Worm (Caenorhabditis elegans): Measurements from ENCODE around the gene F42E8.1.

Gene F42E8.1

DNA sequence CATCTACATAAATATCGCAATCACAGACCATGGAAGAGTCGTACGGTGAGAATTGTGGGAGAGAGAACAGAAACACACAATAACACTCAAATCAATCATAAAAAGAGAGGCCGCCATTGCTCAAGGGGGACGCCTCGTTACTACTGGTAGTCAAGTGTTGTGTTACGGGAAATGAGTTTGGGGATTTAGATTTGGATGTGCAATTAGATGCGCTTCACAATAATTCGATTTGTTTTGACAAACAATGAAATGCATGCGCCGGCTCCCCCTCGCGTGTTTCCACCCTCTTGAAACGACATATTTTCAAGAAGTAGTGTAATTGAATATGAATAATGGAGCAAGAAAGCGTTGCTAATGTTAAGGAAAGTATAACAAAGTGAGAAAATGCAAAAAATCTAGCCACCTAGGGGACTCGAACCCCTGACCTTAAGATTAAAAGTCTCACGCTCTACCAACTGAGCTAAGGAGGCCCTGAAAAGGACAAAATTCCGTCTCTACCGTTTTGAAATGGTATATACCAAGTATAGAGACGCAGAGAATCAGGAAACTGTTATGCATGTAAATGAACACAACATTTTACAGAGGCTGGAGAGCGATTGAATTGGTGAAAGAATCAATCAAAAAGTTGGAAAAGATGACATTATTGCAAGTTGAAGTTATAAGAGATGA lies 35.2 kb upstream of the F42E8.1 start:
- TF ChIP-seq sem-4 (tag; optimal IDR thresholded peaks at IDR 0.05), result no peak
- TF ChIP-seq elt-1 (tag; optimal IDR thresholded peaks at IDR 0.05), result no peak
- no peak for TF ChIP-seq ztf-1 (GFP tag; conservative IDR thresholded peaks at IDR 0.05)
- TF ChIP-seq ztf-4 (tag; optimal IDR thresholded peaks at IDR 0.05), result no peak
- no peak for TF ChIP-seq peb-1 (tag; optimal IDR thresholded peaks at IDR 0.05)
- TF ChIP-seq dmd-4 (tag; optimal IDR thresholded peaks at IDR 0.05), result no peak
- no peak for TF ChIP-seq lin-39 (tag; optimal IDR thresholded peaks at IDR 0.05)
- TF ChIP-seq nhr-23 (tag; optimal IDR thresholded peaks at IDR 0.05), result no peak
- no peak for TF ChIP-seq egl-27 (tag; optimal IDR thresholded peaks at IDR 0.05)
- TF ChIP-seq gmeb-1 (tag; optimal IDR thresholded peaks at IDR 0.05), result no peak
- no peak for TF ChIP-seq ama-1 (optimal IDR thresholded peaks at IDR 0.05)
- no peak for TF ChIP-seq nhr-237 (tag; optimal IDR thresholded peaks at IDR 0.05)
- TF ChIP-seq C34F6.9 (tag; optimal IDR thresholded peaks at IDR 0.05), result no peak
- no peak for TF ChIP-seq skn-1 (tag; optimal IDR thresholded peaks at IDR 0.05)
- TF ChIP-seq mab-5 (tag; optimal IDR thresholded peaks at IDR 0.05), result no peak
- TF ChIP-seq F13H6.1 (tag; optimal IDR thresholded peaks at IDR 0.05), result no peak
- no peak for TF ChIP-seq ceh-16 (tag; optimal IDR thresholded peaks at IDR 0.05)
- TF ChIP-seq elt-3 (tag; optimal IDR thresholded peaks at IDR 0.05), result no peak

DNA sequence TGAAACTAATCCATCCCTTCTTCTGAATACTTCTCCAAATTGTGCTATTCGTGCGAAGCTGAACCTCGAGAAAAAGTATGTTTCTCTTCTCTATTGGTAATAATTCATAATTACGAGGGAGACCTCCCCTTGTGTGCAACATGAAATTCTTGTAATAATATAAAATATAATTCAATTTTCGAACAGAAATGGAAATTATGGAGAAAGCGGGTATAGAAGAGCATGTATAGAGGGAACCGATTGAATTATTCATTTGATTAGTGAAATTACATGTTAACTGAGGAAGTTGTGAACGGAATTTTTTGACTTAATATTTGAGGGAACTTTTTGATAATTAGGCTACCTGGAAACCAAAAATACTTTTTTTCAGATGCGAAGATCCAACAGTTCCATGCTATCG lies 33.1 kb upstream of the F42E8.1 start:
- no peak for TF ChIP-seq nhr-11 (tag; optimal IDR thresholded peaks at IDR 0.05)
- TF ChIP-seq lsy-2 (tag; optimal IDR thresholded peaks at IDR 0.05), result no peak
- TF ChIP-seq unc-62 (GFP tag; optimal IDR thresholded peaks at IDR 0.05), result no peak
- TF ChIP-seq skn-1 (tag; optimal IDR thresholded peaks at IDR 0.05), result no peak
- TF ChIP-seq lin-11 (tag; optimal IDR thresholded peaks at IDR 0.05), result no peak
- TF ChIP-seq sma-9 (GFP tag; optimal IDR thresholded peaks at IDR 0.05), result no peak
- TF ChIP-seq sma-9 (tag; optimal IDR thresholded peaks at IDR 0.05), result no peak
- TF ChIP-seq nhr-6 (tag; optimal IDR thresholded peaks at IDR 0.05), result no peak
- no peak for TF ChIP-seq nhr-129 (tag; optimal IDR thresholded peaks at IDR 0.05)
- TF ChIP-seq blmp-1 (tag; optimal IDR thresholded peaks at IDR 0.05; ENCODE audit: insufficient read depth), result no peak
- no peak for TF ChIP-seq mbf-1 (tag; optimal IDR thresholded peaks at IDR 0.05)
- TF ChIP-seq gmeb-1 (tag; optimal IDR thresholded peaks at IDR 0.05), result no peak
- no peak for TF ChIP-seq nhr-23 (tag; optimal IDR thresholded peaks at IDR 0.05)
- no peak for TF ChIP-seq ztf-1 (GFP tag; conservative IDR thresholded peaks at IDR 0.05)
- TF ChIP-seq peb-1 (tag; optimal IDR thresholded peaks at IDR 0.05), result no peak
- TF ChIP-seq unc-39 (tag; optimal IDR thresholded peaks at IDR 0.05), result no peak
- no peak for TF ChIP-seq unc-55 (GFP tag; optimal IDR thresholded peaks at IDR 0.05)
- TF ChIP-seq zag-1 (tag; optimal IDR thresholded peaks at IDR 0.05), result no peak
- TF ChIP-seq nhr-10 (tag; optimal IDR thresholded peaks at IDR 0.05), result no peak
- no peak for TF ChIP-seq nhr-237 (tag; optimal IDR thresholded peaks at IDR 0.05)
- TF ChIP-seq nhr-25 (tag; optimal IDR thresholded peaks at IDR 0.05), result no peak

DNA sequence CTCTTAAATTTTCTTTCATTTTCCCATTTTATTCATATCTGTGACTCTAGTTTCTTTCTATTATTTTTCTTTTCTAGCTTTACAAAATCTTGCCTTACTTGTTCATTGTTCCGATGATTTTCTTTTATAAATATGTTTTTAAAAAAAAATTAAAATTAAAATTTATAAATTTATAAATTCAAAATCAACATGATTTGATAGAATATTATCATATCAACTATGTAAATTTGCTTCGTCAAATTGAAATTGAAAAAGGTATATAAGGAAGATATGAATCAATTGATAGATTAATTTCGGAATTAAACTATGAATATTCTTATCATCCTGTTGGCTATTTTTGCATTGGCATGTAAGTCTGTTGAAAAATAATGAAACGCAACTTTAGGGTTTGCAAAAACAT lies 28.7 kb upstream of the F42E8.1 start, which contains the start of gene W07G4.1:
Gene W07G4.1, plus strand, starts transcription at position 301 of the 400 bp plus-strand sequence.
- TF ChIP-seq sma-9 (GFP tag; optimal IDR thresholded peaks at IDR 0.05), result no peak
- no peak for TF ChIP-seq sma-9 (tag; optimal IDR thresholded peaks at IDR 0.05)

DNA sequence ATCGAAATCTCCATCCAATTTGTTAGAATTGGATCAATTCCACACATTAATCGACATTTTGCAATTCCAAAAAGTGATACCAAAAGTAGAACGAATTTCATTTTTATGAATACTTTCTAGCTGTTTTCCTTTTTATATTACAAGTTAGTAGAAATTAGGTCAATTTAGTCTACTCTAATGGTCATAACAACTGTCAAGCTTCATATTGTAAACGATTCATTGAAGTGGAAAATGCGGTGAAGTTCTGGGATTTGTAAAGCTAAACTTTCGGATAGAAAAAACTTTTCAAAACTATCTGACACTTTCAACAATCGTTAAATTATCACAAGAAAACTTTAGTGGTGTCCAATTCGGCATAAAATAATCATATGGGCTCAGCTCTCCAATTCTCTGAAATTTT lies 27.3 kb upstream of the F42E8.1 start, which contains the start of gene W07G4.7:
Gene W07G4.7, minus strand, starts transcription at position 101 of the 400 bp plus-strand sequence.
- TF ChIP-seq nhr-25 (tag; optimal IDR thresholded peaks at IDR 0.05) (no peak), nhr-23 (tag; optimal IDR thresholded peaks at IDR 0.05) (no peak), ztf-11 (tag; optimal IDR thresholded peaks at IDR 0.05) (no peak), nhr-10 (tag; optimal IDR thresholded peaks at IDR 0.05) (no peak), ama-1 (optimal IDR thresholded peaks at IDR 0.05) (no peak), ZK546.5 (tag; optimal IDR thresholded peaks at IDR 0.05) (no peak), lin-11 (tag; optimal IDR thresholded peaks at IDR 0.05) (no peak), R02D3.7 (tag; optimal IDR thresholded peaks at IDR 0.05) (no peak), nhr-6 (tag; optimal IDR thresholded peaks at IDR 0.05) (no peak), nhr-11 (tag; optimal IDR thresholded peaks at IDR 0.05) (no peak), sma-9 (GFP tag; optimal IDR thresholded peaks at IDR 0.05) (no peak), sma-9 (tag; optimal IDR thresholded peaks at IDR 0.05) (no peak), elt-1 (tag; optimal IDR thresholded peaks at IDR 0.05) (no peak), nhr-12 (tag; optimal IDR thresholded peaks at IDR 0.05) (no peak), zag-1 (tag; optimal IDR thresholded peaks at IDR 0.05) (no peak), elt-3 (tag; optimal IDR thresholded peaks at IDR 0.05) (no peak), gmeb-1 (tag; optimal IDR thresholded peaks at IDR 0.05) (no peak), mdl-1 (tag; optimal IDR thresholded peaks at IDR 0.05) (no peak), ceh-82 (tag; optimal IDR thresholded peaks at IDR 0.05) (no peak), C34F6.9 (tag; optimal IDR thresholded peaks at IDR 0.05) (no peak), skn-1 (tag; optimal IDR thresholded peaks at IDR 0.05) (no peak)
